Worm (Caenorhabditis elegans) whole organism, midembryonic: ENCODE measurements around the gene R02F2.4.
A peak's percentile ranks its signal among the peaks of the same experiment; 100 is the strongest.

Experiments
- T22C8.4 ChIP-seq: fragments of 200-800 bp; sonication (Bioruptor generic); IDR thresholded peaks from 2 replicates; pipeline ENCODE4 v1.3.6; 2022; ENCODE audit warnings: missing genetic modification characterization, missing compliant biosample characterization
- cog-1 ChIP-seq: sonication (generic microtip); optimal IDR thresholded peaks from 2 replicates; lab custom pipeline; 2016; ENCODE audit warnings: missing genetic modification characterization, missing compliant biosample characterization
- flt-1 ChIP-seq: fragments of 200-800 bp; sonication (Bioruptor generic); IDR thresholded peaks from 2 replicates; pipeline ENCODE4 v1.3.6; 2022; ENCODE audit warnings: missing genetic modification characterization, missing compliant biosample characterization
- klf-2 ChIP-seq: fragments of 200-800 bp; sonication (Bioruptor generic); conservative IDR thresholded peaks from 2 replicates; pipeline ENCODE4 v1.3.6; 2022; ENCODE audit warnings: missing genetic modification reagents, missing genetic modification characterization, missing compliant biosample characterization
- med-1 ChIP-seq: sonication (generic microtip); optimal IDR thresholded peaks from 2 replicates; lab custom pipeline; 2017; ENCODE audit warnings: missing genetic modification characterization, mild to moderate bottlenecking, missing compliant biosample characterization, antibody characterized with exemption, missing genetic modification reagents; ENCODE audit not compliant: insufficient read depth
- ref-1 ChIP-seq: fragments of 200-800 bp; sonication (Bioruptor generic); conservative IDR thresholded peaks from 2 replicates; pipeline ENCODE4 v1.3.6; 2022; ENCODE audit warnings: missing genetic modification reagents, missing genetic modification characterization, missing compliant biosample characterization
- tab-1 ChIP-seq: fragments of 200-800 bp; sonication (Bioruptor generic); IDR thresholded peaks from 2 replicates; pipeline ENCODE4 v1.3.6; 2022; ENCODE audit warnings: missing genetic modification characterization, missing compliant biosample characterization
- ztf-23 ChIP-seq: fragments of 200-800 bp; sonication (Bioruptor generic); IDR thresholded peaks from 2 replicates; pipeline ENCODE4 v1.3.6; 2022; ENCODE audit warnings: missing genetic modification reagents, missing genetic modification characterization, missing compliant biosample characterization
- ztf-29 ChIP-seq: fragments of 200-800 bp; sonication (Bioruptor generic); IDR thresholded peaks from 2 replicates; pipeline ENCODE4 v1.3.6; 2022; ENCODE audit warnings: missing genetic modification reagents, missing genetic modification characterization, missing compliant biosample characterization

R02F2.4 gene

DNA sequence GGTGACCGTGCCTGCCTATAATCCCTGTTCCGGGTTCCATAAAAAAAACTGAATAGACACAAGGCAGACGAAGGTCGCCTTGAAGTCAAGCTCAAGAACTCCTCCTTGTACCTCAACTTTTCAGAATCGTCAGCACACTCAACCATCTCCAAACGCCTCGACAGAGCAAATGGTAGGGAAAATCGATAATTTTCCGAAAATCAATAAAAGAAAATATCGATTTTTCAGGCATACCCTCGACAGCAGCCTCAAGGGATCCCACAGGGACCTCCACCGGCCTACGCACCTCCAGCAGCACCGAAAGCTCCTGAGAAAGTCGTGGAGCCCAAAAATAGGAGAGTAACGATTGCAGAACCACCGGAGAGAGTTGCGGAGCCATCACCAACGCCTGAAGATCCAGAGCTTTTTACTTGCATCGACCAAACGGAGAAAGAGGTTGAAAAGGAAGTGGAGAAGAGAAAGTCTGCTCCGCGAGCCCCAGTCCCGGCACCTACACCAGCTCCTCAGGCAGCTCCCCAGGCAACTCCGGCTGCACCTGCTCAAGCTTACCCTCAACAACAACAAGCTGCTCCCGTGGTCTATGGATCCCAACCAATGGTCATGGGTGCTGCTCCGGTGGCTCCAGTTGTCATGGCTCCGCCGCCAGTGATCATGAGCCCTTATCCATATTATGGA, 4.5 kb upstream of the R02F2.4 start:
- peak; percentile 74 for TF ChIP-seq T22C8.4
- TF ChIP-seq tab-1 (GFP tag; lab: Robert Waterston, UW), result no peak

DNA sequence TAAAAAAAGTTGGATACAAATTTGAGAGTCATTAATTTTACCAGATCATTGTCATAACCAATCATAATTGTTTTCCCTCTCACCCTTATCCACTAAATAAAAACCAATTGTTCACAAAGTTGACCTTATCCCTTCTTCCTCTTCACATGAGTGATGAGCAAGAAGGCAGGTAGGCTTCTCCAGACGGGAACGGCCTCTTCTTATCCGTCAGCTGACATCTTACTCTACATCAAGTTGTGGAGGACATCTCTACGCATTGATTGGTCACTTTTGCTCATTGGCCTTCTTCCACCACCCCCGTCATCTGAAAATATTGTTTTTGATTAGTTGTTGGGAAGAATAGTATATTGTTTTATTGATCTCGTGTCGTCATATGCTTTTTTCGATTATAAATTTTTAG, 2.3 kb downstream of the R02F2.4 start:
- no peak for TF ChIP-seq flt-1 (GFP tag; lab: Robert Waterston, UW)
- TF ChIP-seq ztf-23 (GFP tag; lab: Robert Waterston, UW), result no peak
- no peak for TF ChIP-seq T22C8.4
- TF ChIP-seq tab-1 (GFP tag; lab: Robert Waterston, UW), result no peak
- no peak for TF ChIP-seq ztf-29 (GFP tag; lab: Robert Waterston, UW)
- TF ChIP-seq klf-2 (GFP tag; lab: Robert Waterston, UW), result no peak
- no peak for TF ChIP-seq ref-1
- no peak for TF ChIP-seq med-1 (GFP tag; lab: Kevin White, UChicago)
- no peak for TF ChIP-seq cog-1 (tag; lab: Kevin White, UChicago)

- TF ChIP-seq ztf-29 (GFP tag; lab: Robert Waterston, UW) (no peak), T22C8.4 (no peak), flt-1 (GFP tag; lab: Robert Waterston, UW) (no peak), med-1 (GFP tag; lab: Kevin White, UChicago) (no peak), ztf-23 (GFP tag; lab: Robert Waterston, UW) (no peak), tab-1 (GFP tag; lab: Robert Waterston, UW) (no peak), ref-1 (no peak), klf-2 (GFP tag; lab: Robert Waterston, UW) (no peak), cog-1 (tag; lab: Kevin White, UChicago) (no peak)
Observed at ce11 chrIII:5487087-5487603, 3.1 kb downstream of the R02F2.4 start, which contains the start of gene osg-1. Gene osg-1, plus strand, starts transcription at chrIII:5487553.

DNA sequence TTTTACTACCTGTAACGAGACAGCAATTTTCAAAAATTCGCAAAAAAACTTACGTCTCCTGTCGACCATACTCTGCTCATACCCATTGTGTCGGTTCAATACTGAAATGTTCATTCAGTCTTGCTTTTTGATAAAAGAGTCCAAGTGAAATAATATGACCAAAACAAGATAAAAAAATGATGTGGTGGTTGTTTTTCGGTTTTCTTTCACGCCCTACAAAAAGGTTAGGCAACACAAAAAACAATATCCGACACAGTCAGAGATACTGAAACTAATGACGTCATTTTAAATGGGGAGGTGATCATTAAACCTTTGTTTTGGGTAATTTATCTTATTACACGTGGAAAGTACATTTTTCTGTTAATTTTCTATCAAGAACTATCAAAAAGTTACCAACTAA, 11.1 kb downstream of the R02F2.4 start, which contains the start of gene R02F2.8:
R02F2.8 (minus strand) TSS at position 101 of the 400 bp plus-strand sequence.
- TF ChIP-seq T22C8.4 (no peak), med-1 (GFP tag; lab: Kevin White, UChicago) (no peak), flt-1 (GFP tag; lab: Robert Waterston, UW) (no peak), ztf-29 (GFP tag; lab: Robert Waterston, UW) (no peak), ref-1 (no peak), tab-1 (GFP tag; lab: Robert Waterston, UW) (no peak), ztf-23 (GFP tag; lab: Robert Waterston, UW) (no peak), cog-1 (tag; lab: Kevin White, UChicago) (no peak)

DNA sequence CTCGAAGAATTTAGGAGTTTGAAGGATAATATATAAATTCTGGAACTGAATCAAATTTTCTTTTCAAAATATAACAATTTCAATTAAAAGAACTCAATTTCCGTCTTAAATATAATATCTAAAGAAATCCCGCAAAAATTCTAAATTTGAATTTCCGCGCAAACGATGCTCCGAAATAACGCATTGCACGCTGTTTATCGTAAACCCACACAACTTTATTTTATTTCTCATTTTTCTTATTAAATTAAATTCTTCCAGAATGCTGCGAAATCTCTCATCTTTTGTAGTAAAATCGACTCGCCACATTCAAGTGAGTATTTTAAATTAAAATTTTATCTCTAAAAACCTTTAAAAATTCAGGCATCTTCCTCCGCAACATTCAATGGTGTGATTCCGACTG, 14.9 kb downstream of the R02F2.4 start, which contains the start of gene R02F2.9:
R02F2.9 (plus strand) TSS at position 218 of the 400 bp plus-strand sequence.
- no peak for TF ChIP-seq ref-1
- TF ChIP-seq flt-1 (GFP tag; lab: Robert Waterston, UW), result 0 out of 2 replicates have a peak, but pooled peaks have one; percentile 36

- TF ChIP-seq ztf-23 (GFP tag; lab: Robert Waterston, UW) (no peak), ref-1 (no peak), klf-2 (GFP tag; lab: Robert Waterston, UW) (no peak), tab-1 (GFP tag; lab: Robert Waterston, UW) (no peak), T22C8.4 (no peak; the same call in 1 of the 2 replicates), cog-1 (tag; lab: Kevin White, UChicago) (no peak), med-1 (GFP tag; lab: Kevin White, UChicago) (no peak), flt-1 (GFP tag; lab: Robert Waterston, UW) (no peak), ztf-29 (GFP tag; lab: Robert Waterston, UW) (no peak)
Observed at ce11 chrIII:5499942-5500341, 15.9 kb downstream of the R02F2.4 start.

DNA sequence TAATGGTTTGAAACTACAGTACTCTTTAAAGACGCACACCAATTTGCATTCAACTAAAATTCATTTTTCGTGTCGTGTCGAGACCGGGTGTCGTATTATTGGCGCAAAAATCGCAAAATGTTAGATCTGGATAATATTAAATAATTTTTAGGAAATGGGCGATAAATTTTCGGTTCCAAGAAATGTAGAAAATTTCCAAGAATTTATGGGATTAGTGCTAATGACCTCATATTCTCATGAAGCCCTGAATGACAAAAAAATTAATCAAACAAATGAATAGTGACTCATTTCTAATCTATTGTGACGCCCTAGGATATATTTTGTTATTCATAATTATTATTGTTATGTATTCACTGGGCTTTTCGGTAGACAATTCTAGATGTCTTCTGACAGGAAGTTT, 16.6 kb downstream of the R02F2.4 start:
- TF ChIP-seq cog-1 (tag; lab: Kevin White, UChicago), result no peak
- no peak for TF ChIP-seq ztf-23 (GFP tag; lab: Robert Waterston, UW)
- TF ChIP-seq ztf-29 (GFP tag; lab: Robert Waterston, UW), result no peak
- TF ChIP-seq T22C8.4, result no peak
- TF ChIP-seq flt-1 (GFP tag; lab: Robert Waterston, UW), result no peak
- no peak for TF ChIP-seq tab-1 (GFP tag; lab: Robert Waterston, UW)
- TF ChIP-seq med-1 (GFP tag; lab: Kevin White, UChicago), result no peak
- no peak for TF ChIP-seq ref-1
- TF ChIP-seq klf-2 (GFP tag; lab: Robert Waterston, UW), result no peak

DNA sequence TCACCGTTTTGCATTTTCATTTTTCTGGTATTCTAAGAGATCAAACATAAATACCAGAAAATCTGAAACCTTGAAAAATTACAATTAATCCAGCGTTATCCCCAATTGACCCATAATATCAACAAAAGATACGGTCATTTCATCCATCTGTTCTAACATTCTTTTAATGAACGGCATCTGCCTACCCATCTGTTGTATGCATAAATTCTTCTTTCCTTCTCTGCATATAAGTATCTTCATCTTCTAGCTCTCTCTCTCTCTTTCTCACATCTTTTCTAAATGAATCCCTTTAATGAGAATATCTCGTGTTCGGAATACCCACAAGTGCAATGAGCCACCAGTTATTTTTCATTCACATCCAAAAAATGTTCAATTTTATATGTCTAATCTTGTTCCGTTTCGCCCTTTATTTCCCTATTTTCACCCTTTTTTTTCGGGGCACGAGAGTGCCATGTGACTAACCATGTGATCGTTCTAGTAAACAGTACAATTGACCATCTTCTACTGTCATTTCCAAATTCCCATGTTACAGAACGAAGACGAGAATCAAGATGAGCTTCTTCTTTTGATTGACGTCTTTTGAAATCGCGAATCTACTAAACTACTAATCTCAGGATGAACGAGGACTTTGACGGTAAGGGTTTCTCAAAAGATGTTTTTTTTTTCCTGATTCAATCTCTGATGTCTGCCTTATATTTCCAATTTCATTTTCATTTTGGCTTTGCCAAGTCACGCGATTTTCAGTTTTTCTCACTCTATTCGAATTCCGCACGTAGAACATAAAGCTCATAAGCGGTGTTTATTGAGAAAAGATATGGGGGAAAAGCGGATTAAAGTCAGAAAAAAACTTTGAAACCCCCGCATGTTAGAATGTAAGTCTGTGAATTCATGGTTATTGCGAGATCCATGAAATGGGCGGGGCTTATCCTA, 17.5 kb downstream of the R02F2.4 start, which contains the start of gene R02F2.1:
R02F2.1 (plus strand) TSS at position 528 of the 930 bp plus-strand sequence.
- TF ChIP-seq cog-1 (tag; lab: Kevin White, UChicago), result no peak
- no peak for TF ChIP-seq ztf-29 (GFP tag; lab: Robert Waterston, UW)
- TF ChIP-seq ztf-23 (GFP tag; lab: Robert Waterston, UW), result no peak
- no peak for TF ChIP-seq flt-1 (GFP tag; lab: Robert Waterston, UW)
- TF ChIP-seq klf-2 (GFP tag; lab: Robert Waterston, UW), result no peak
- no peak for TF ChIP-seq ref-1
- no peak for TF ChIP-seq tab-1 (GFP tag; lab: Robert Waterston, UW)
- no peak for TF ChIP-seq med-1 (GFP tag; lab: Kevin White, UChicago)
- TF ChIP-seq T22C8.4, result no peak
